Fruit fly (Drosophila melanogaster) whole organism, embryonic: ENCODE measurements around the gene CG18265.
A peak's percentile ranks its signal among the peaks of the same experiment; 100 is the strongest.

ENCODE experiments used
- Atf-2 ChIP-seq: fragments of 200-800 bp; sonication (Bioruptor generic); optimal IDR thresholded peaks from 2 replicates; lab custom pipeline; 2016; ENCODE audit warnings: missing biosample characterization, missing genetic modification characterization
- Awh ChIP-seq: fragments of 200-800 bp; sonication (Bioruptor generic); IDR thresholded peaks from 2 replicates; pipeline ENCODE4, ENCODE4 v1.3.6; 2022; ENCODE audit warnings: missing biosample characterization, missing genetic modification characterization
- BtbVII ChIP-seq: fragments of 200-800 bp; sonication (Bioruptor generic); optimal IDR thresholded peaks from 3 replicates; lab custom pipeline; 2017; ENCODE audit warnings: missing biosample characterization, mild to moderate bottlenecking, missing genetic modification characterization
- CG11695 ChIP-seq: fragments of 200-800 bp; sonication (Bioruptor generic); IDR thresholded peaks from 3 replicates; pipeline ENCODE4 v1.3.6; 2022; ENCODE audit warnings: missing biosample characterization, missing genetic modification characterization
- CG12071 ChIP-seq: fragments of 200-800 bp; sonication (Bioruptor generic); optimal IDR thresholded peaks from 3 replicates; lab custom pipeline; 2018; ENCODE audit warnings: missing biosample characterization, mild to moderate bottlenecking, missing genetic modification characterization
- CG14014 ChIP-seq: fragments of 200-800 bp; sonication (Bioruptor generic); IDR thresholded peaks from 2 replicates; pipeline ENCODE4 v1.3.6; 2022; ENCODE audit warnings: missing biosample characterization, missing genetic modification characterization
- CG14050 ChIP-seq: fragments of 200-800 bp; sonication (Bioruptor generic); IDR thresholded peaks from 3 replicates; pipeline ENCODE4 v1.3.6; 2022; ENCODE audit warnings: missing biosample characterization, missing genetic modification characterization
- CG15601 ChIP-seq: fragments of 200-800 bp; sonication (Bioruptor generic); optimal IDR thresholded peaks from 3 replicates; lab custom pipeline; 2019; ENCODE audit warnings: missing biosample characterization, mild to moderate bottlenecking, missing genetic modification characterization, moderate library complexity
- CG1792 ChIP-seq: fragments of 200-800 bp; sonication (Bioruptor generic); optimal IDR thresholded peaks from 2 replicates; lab custom pipeline; 2016; ENCODE audit warnings: missing biosample characterization, missing genetic modification characterization
- CG31388 ChIP-seq: fragments of 200-800 bp; sonication (Bioruptor generic); optimal IDR thresholded peaks from 2 replicates; lab custom pipeline; 2016; ENCODE audit warnings: missing biosample characterization, missing genetic modification characterization
- CG32767 ChIP-seq: fragments of 200-800 bp; sonication (Bioruptor generic); IDR thresholded peaks from 2 replicates; pipeline ENCODE4 v1.3.6; 2022; ENCODE audit warnings: missing biosample characterization, missing genetic modification characterization
- CG3281 ChIP-seq: fragments of 200-800 bp; sonication (Bioruptor generic); optimal IDR thresholded peaks from 3 replicates; lab custom pipeline; 2017; ENCODE audit warnings: missing biosample characterization, mild to moderate bottlenecking, missing genetic modification characterization
- CG3838 ChIP-seq: fragments of 200-800 bp; sonication (Bioruptor generic); optimal IDR thresholded peaks from 3 replicates; lab custom pipeline; 2016; ENCODE audit warnings: missing biosample characterization, missing genetic modification characterization
- CG42726 ChIP-seq: fragments of 200-800 bp; sonication (Bioruptor generic); IDR thresholded peaks from 2 replicates; pipeline ENCODE4 v1.3.6; 2022; ENCODE audit warnings: missing biosample characterization, missing genetic modification characterization; ENCODE audit not compliant: partially characterized antibody
- CG4854 ChIP-seq: fragments of 200-800 bp; sonication (Bioruptor generic); optimal IDR thresholded peaks from 2 replicates; lab custom pipeline; 2016; ENCODE audit warnings: missing biosample characterization, missing genetic modification characterization, inconsistent platforms
- CG6791 ChIP-seq: fragments of 200-800 bp; sonication (Bioruptor generic); IDR thresholded peaks from 3 replicates; pipeline ENCODE4 v1.3.6; 2022; ENCODE audit warnings: missing biosample characterization, missing genetic modification characterization; ENCODE audit not compliant: partially characterized antibody
- CG7745 ChIP-seq: fragments of 200-800 bp; sonication (Bioruptor generic); optimal IDR thresholded peaks from 2 replicates; lab custom pipeline; 2018; ENCODE audit warnings: missing biosample characterization, mild to moderate bottlenecking, missing genetic modification characterization, moderate library complexity
- CG7928 ChIP-seq: fragments of 200-800 bp; sonication (Bioruptor generic); optimal IDR thresholded peaks from 2 replicates; lab custom pipeline; 2017; ENCODE audit warnings: missing biosample characterization, mild to moderate bottlenecking, missing genetic modification characterization
- CG8924 ChIP-seq: fragments of 200-800 bp; optimal IDR thresholded peaks from 3 replicates; lab custom pipeline; 2019; ENCODE audit warnings: missing biosample characterization, mild to moderate bottlenecking, missing genetic modification characterization, moderate library complexity
- CG9215 ChIP-seq: fragments of 200-800 bp; sonication (Bioruptor generic); IDR thresholded peaks from 2 replicates; pipeline ENCODE4 v1.3.6; 2022; ENCODE audit warnings: missing biosample characterization, missing genetic modification characterization
- CG9797 ChIP-seq: fragments of 200-800 bp; sonication (Bioruptor generic); optimal IDR thresholded peaks from 3 replicates; lab custom pipeline; 2018; ENCODE audit warnings: missing biosample characterization, mild to moderate bottlenecking, missing genetic modification characterization
- Fer2 ChIP-seq: fragments of 200-800 bp; sonication (Bioruptor generic); optimal IDR thresholded peaks from 2 replicates; lab custom pipeline; 2018; ENCODE audit warnings: missing biosample characterization, mild to moderate bottlenecking, missing genetic modification characterization, moderate library complexity
- GATAe ChIP-seq: fragments of 200-800 bp; sonication (Bioruptor generic); conservative IDR thresholded peaks from 2 replicates; pipeline ENCODE4 v1.3.6; 2022; ENCODE audit warnings: missing biosample characterization, missing genetic modification characterization
- Hmr ChIP-seq: fragments of 200-800 bp; sonication (Bioruptor generic); optimal IDR thresholded peaks from 3 replicates; lab custom pipeline; 2017; ENCODE audit warnings: mild to moderate bottlenecking, missing biosample characterization, missing genetic modification reagents, missing genetic modification characterization
- Hr51 ChIP-seq, 2 experiments: fragments of 200-800 bp; sonication (Bioruptor generic); optimal IDR thresholded peaks; 2 replicates in 1 of 2; 3 replicates in 1 of 2; lab custom pipeline; 2016 to 2018; ENCODE audit warnings: missing biosample characterization in 2 of 2, missing genetic modification characterization in 2 of 2, mild to moderate bottlenecking in 1 of 2, moderate library complexity in 1 of 2
- Hr78 ChIP-seq, 2 experiments: fragments of 200-800 bp in 1 of 2; fragments of >200 bp in 1 of 2; sonication (Bioruptor generic) in 1 of 2; optimal IDR thresholded peaks; 2 replicates each; lab custom pipeline; 2017 to 2019; ENCODE audit warnings: missing biosample characterization in 2 of 2, missing genetic modification characterization in 2 of 2, mild to moderate bottlenecking in 1 of 2, moderate library complexity in 1 of 2
- Med ChIP-seq: fragments of 200-800 bp; sonication (Bioruptor generic); peaks from one replicate; lab custom pipeline; 2016; ENCODE audit warnings: missing biosample characterization, missing genetic modification characterization, mild to moderate bottlenecking, inconsistent platforms, moderate library complexity
- Neu2 ChIP-seq: fragments of 200-800 bp; sonication (Bioruptor generic); optimal IDR thresholded peaks from 3 replicates; lab custom pipeline; 2016; ENCODE audit warnings: missing biosample characterization, missing genetic modification characterization, borderline replicate concordance
- Nf-YC ChIP-seq: fragments of 200-800 bp; optimal IDR thresholded peaks from 3 replicates; lab custom pipeline; 2019; ENCODE audit warnings: missing biosample characterization, mild to moderate bottlenecking, missing genetic modification characterization, moderate library complexity
- Ptx1 ChIP-seq: fragments of 200-800 bp; sonication (Bioruptor generic); IDR thresholded peaks from 2 replicates; pipeline ENCODE4 v1.3.6; 2022; ENCODE audit warnings: missing biosample characterization, missing genetic modification characterization
- Rx ChIP-seq: fragments of 200-800 bp; sonication (Bioruptor generic); IDR thresholded peaks from 2 replicates; pipeline ENCODE4 v1.3.6; 2022; ENCODE audit warnings: missing biosample characterization, missing genetic modification characterization
- croc ChIP-seq: fragments of 200-800 bp; sonication (Bioruptor generic); conservative IDR thresholded peaks from 3 replicates; pipeline ENCODE4 v1.3.6; 2022; ENCODE audit warnings: missing biosample characterization, missing genetic modification characterization
- danr ChIP-seq: fragments of 200-800 bp; sonication (Bioruptor generic); IDR thresholded peaks from 2 replicates; pipeline ENCODE4 v1.3.6; 2022; ENCODE audit warnings: missing biosample characterization, missing genetic modification characterization
- dysf ChIP-seq: fragments of 200-800 bp; sonication (Bioruptor generic); IDR thresholded peaks from 3 replicates; pipeline ENCODE4 v1.3.6; 2022; ENCODE audit warnings: missing biosample characterization, missing genetic modification characterization
- emc ChIP-seq: fragments of 200-800 bp; sonication (Bioruptor generic); optimal IDR thresholded peaks from 2 replicates; lab custom pipeline; 2016; ENCODE audit warnings: missing biosample characterization, missing genetic modification characterization
- eyg ChIP-seq: fragments of 200-800 bp; sonication (Bioruptor generic); optimal IDR thresholded peaks from 3 replicates; lab custom pipeline; 2016; ENCODE audit warnings: missing biosample characterization, missing genetic modification characterization
- fu2 ChIP-seq: fragments of 200-800 bp; sonication (Bioruptor generic); optimal IDR thresholded peaks from 2 replicates; lab custom pipeline; 2016; ENCODE audit warnings: missing biosample characterization, missing genetic modification characterization
- ken ChIP-seq: fragments of 200-800 bp; sonication (Bioruptor generic); IDR thresholded peaks from 3 replicates; pipeline ENCODE4 v1.3.6; 2022; ENCODE audit warnings: missing biosample characterization, missing genetic modification characterization
- mirr ChIP-seq: fragments of 200-800 bp; sonication (Bioruptor generic); optimal IDR thresholded peaks from 3 replicates; lab custom pipeline; 2018; ENCODE audit warnings: missing biosample characterization, mild to moderate bottlenecking, missing genetic modification characterization
- mld ChIP-seq: fragments of 200-800 bp; sonication (Bioruptor generic); IDR thresholded peaks from 3 replicates; pipeline ENCODE4 v1.3.6; 2022; ENCODE audit warnings: missing biosample characterization, missing genetic modification characterization; ENCODE audit not compliant: partially characterized antibody
- nerfin-2 ChIP-seq: fragments of 200-800 bp; sonication (Bioruptor generic); IDR thresholded peaks from 2 replicates; pipeline ENCODE4 v1.3.6; 2022; ENCODE audit warnings: missing biosample characterization, missing genetic modification characterization; ENCODE audit not compliant: partially characterized antibody
- prd ChIP-seq, 3 experiments: fragments of >200 bp in 2 of 3; fragments of 200-800 bp in 1 of 3; sonication (Bioruptor generic) in 1 of 3; optimal IDR thresholded peaks in 2 of 3; IDR thresholded peaks in 1 of 3; 2 replicates in 2 of 3; 3 replicates in 1 of 3; pipeline versions ENCODE4 v1.3.6 to Lab custom; 2017 to 2022; ENCODE audit warnings: missing biosample characterization in 1 of 3, missing genetic modification characterization in 1 of 3
- pros ChIP-seq: fragments of 200-800 bp; sonication (Bioruptor generic); optimal IDR thresholded peaks from 3 replicates; lab custom pipeline; 2019; ENCODE audit warnings: missing biosample characterization, mild to moderate bottlenecking, missing genetic modification characterization, moderate library complexity
- run ChIP-seq: fragments of 200-800 bp; sonication (Bioruptor generic); optimal IDR thresholded peaks from 3 replicates; lab custom pipeline; 2018; ENCODE audit warnings: missing biosample characterization, mild to moderate bottlenecking, missing genetic modification characterization
- scrt ChIP-seq: fragments of 200-800 bp; sonication (Bioruptor generic); optimal IDR thresholded peaks from 2 replicates; lab custom pipeline; 2018; ENCODE audit warnings: missing biosample characterization, mild to moderate bottlenecking, missing genetic modification characterization, moderate library complexity
- sim ChIP-seq: fragments of 200-800 bp; sonication (Bioruptor generic); IDR thresholded peaks from 2 replicates; pipeline ENCODE4 v1.3.6; 2022; ENCODE audit warnings: missing biosample characterization, missing genetic modification characterization
- tio ChIP-seq: fragments of 200-800 bp; sonication (Bioruptor generic); optimal IDR thresholded peaks from 2 replicates; lab custom pipeline; 2017; ENCODE audit warnings: missing biosample characterization, missing genetic modification characterization, inconsistent platforms
- tna ChIP-seq: fragments of 200-800 bp; sonication (Bioruptor generic); IDR thresholded peaks from 2 replicates; pipeline ENCODE4 v1.3.6; 2022; ENCODE audit warnings: missing biosample characterization, missing genetic modification characterization; ENCODE audit not compliant: partially characterized antibody

CG18265 gene

DNA sequence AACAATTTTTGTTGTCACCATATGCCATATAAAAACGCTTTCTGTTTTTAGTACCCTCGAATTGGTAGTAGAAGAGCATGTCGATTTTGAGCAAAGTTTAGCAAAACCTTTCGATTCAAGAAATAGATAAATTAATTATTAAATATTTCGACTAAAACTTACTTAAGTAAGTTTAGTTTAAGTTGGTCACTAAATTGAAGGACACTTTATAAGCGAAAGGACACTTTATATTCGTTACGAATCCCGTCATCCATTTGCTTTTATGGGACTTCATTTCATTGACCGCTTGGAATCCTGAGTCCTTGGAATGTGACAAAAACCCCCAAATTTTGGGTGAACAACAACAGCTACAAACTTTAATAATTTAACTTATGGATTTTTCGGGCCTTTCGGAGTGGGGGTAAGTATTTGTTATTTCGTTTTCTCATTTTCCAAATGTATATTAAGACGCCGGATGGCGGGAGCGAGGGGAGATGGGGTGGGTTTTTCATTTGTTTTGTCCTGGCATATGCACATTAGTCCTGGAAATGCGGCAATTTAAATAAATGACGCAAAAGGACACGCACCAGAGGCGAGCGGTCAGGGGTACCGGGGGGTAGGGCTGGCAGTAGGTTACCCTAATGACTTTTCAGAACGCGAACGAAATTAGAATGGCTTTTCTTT, 19.8 kb downstream of the CG18265 start (continued):
- TF ChIP-seq Fer2 = no peak
- no peak for TF ChIP-seq CG3281 (GFP tag; lab: Kevin White, UChicago)
- no peak for TF ChIP-seq CG9797 (GFP tag; lab: Kevin White, UChicago)
- no peak for TF ChIP-seq emc (GFP tag; lab: Kevin White, UChicago)
- TF ChIP-seq Rx (GFP tag; lab: Robert Waterston, UW) = no peak
- TF ChIP-seq GATAe = no peak
- TF ChIP-seq eyg (GFP tag; lab: Kevin White, UChicago) = no peak
- no peak for TF ChIP-seq fu2
- TF ChIP-seq CG4854 (GFP tag; lab: Kevin White, UChicago) = no peak
- peak; percentile 49; the same call in 2 of the 3 replicates for TF ChIP-seq CG14050 (GFP tag; lab: Robert Waterston, UW)
- no peak for TF ChIP-seq CG31388 (GFP tag; lab: Kevin White, UChicago)
- no peak for TF ChIP-seq mirr (GFP tag; lab: Kevin White, UChicago)
- peak; percentile 4 for TF ChIP-seq CG15601 (tag; lab: Kevin White, UChicago)
- TF ChIP-seq nerfin-2 (GFP tag; lab: Robert Waterston, UW) = no peak
- TF ChIP-seq CG12071 (GFP tag; lab: Kevin White, UChicago) = no peak
- TF ChIP-seq run (tag; lab: Kevin White, UChicago) = no peak
- TF ChIP-seq CG7745 (tag; lab: Kevin White, UChicago) = no peak
- TF ChIP-seq scrt (GFP tag; lab: Kevin White, UChicago) = no peak
- TF ChIP-seq CG9215 (GFP tag; lab: Robert Waterston, UW) = no peak
- 0 out of 2 replicates have a peak, but pooled peaks have one; percentile 35 for TF ChIP-seq CG14014 (GFP tag; lab: Robert Waterston, UW)
- TF ChIP-seq CG42726 (GFP tag; lab: Robert Waterston, UW) = no peak
- TF ChIP-seq Hr51 (GFP tag; optimal IDR thresholded peaks at IDR 0.05; lab: Kevin White, UChicago) = peak in 1 of 2 experiments; percentile 47
- no peak for TF ChIP-seq Neu2
- TF ChIP-seq tio (GFP tag; lab: Kevin White, UChicago) = peak; percentile 12
- TF ChIP-seq CG7928 = no peak
- TF ChIP-seq danr = no peak
- TF ChIP-seq Atf-2 (GFP tag; lab: Kevin White, UChicago) = no peak
- no peak for TF ChIP-seq Nf-YC (tag; lab: Kevin White, UChicago)
- TF ChIP-seq sim (GFP tag; lab: Robert Waterston, UW) = no peak
- no peak for TF ChIP-seq CG3838 (GFP tag; lab: Kevin White, UChicago)
- no peak for TF ChIP-seq tna (GFP tag; lab: Robert Waterston, UW)
- no peak for TF ChIP-seq CG6791 (GFP tag; lab: Robert Waterston, UW)
- TF ChIP-seq mld (GFP tag; lab: Robert Waterston, UW) = no peak
- TF ChIP-seq ken (GFP tag; lab: Robert Waterston, UW) = no peak
- peak; percentile 58 for TF ChIP-seq Med
- TF ChIP-seq CG1792 (GFP tag; lab: Kevin White, UChicago) = no peak
- TF ChIP-seq Hmr = peak; percentile 22
- TF ChIP-seq CG11695 = peak; percentile 63; the same call in 2 of the 3 replicates
- TF ChIP-seq prd (optimal IDR thresholded peaks at IDR 0.05; lab: Kevin White, UChicago) = no peak
- peak; percentile 57; the same call in 2 of the 3 replicates for TF ChIP-seq prd (GFP tag; IDR thresholded peaks at IDR 0.05; lab: Robert Waterston, UW)
- peak; percentile 20 for TF ChIP-seq BtbVII (GFP tag; lab: Kevin White, UChicago)
- peak; percentile 5 for TF ChIP-seq CG8924 (tag; lab: Kevin White, UChicago)
- TF ChIP-seq Ptx1 (GFP tag; lab: Robert Waterston, UW) = peak; percentile 41; the same call in 1 of the 2 replicates
- no peak for TF ChIP-seq CG32767 (GFP tag; lab: Robert Waterston, UW)
- TF ChIP-seq pros (GFP tag; lab: Kevin White, UChicago) = peak; percentile 78
- TF ChIP-seq croc (GFP tag; lab: Robert Waterston, UW) = no peak
- no peak for TF ChIP-seq Hr78 (GFP tag; optimal IDR thresholded peaks at IDR 0.05; lab: Kevin White, UChicago)
- peak; percentile 48; the same call in 2 of the 3 replicates for TF ChIP-seq dysf (GFP tag; lab: Robert Waterston, UW)
- TF ChIP-seq Awh (GFP tag; lab: Robert Waterston, UW) = no peak
